Fruit fly (Drosophila melanogaster) whole organism, embryonic: ENCODE results near the gene CG17816.

Experiments used
- Ada2b ChIP-seq: fragments of 200-800 bp; sonication (Bioruptor generic); IDR thresholded peaks from 2 replicates; pipeline ENCODE4 v1.3.6; 2022; ENCODE audit warnings: missing biosample characterization, missing genetic modification characterization
- Atf6 ChIP-seq: fragments of 200-800 bp; sonication (Bioruptor generic); IDR thresholded peaks from 2 replicates; pipeline ENCODE4 v1.3.6; 2022; ENCODE audit warnings: missing biosample characterization, missing genetic modification characterization
- CG10147 ChIP-seq: fragments of 200-800 bp; sonication (Bioruptor generic); optimal IDR thresholded peaks from 2 replicates; lab custom pipeline; 2019; ENCODE audit warnings: missing biosample characterization, mild to moderate bottlenecking, missing genetic modification characterization, moderate library complexity
- CG1024 ChIP-seq: fragments of 200-800 bp; sonication (Bioruptor generic); IDR thresholded peaks from 2 replicates; pipeline ENCODE4 v1.3.6; 2022; ENCODE audit warnings: missing biosample characterization, missing genetic modification characterization
- CG10543 ChIP-seq: fragments of 200-800 bp; sonication (Bioruptor generic); optimal IDR thresholded peaks from 3 replicates; lab custom pipeline; 2017; ENCODE audit warnings: missing biosample characterization, mild to moderate bottlenecking, missing genetic modification characterization, moderate library complexity
- CG11085 ChIP-seq: fragments of 200-800 bp; sonication (Bioruptor generic); IDR thresholded peaks from 2 replicates; pipeline ENCODE4 v1.3.6; 2022; ENCODE audit warnings: missing biosample characterization, missing genetic modification characterization
- CG12104 ChIP-seq: fragments of 200-800 bp; sonication (Bioruptor generic); optimal IDR thresholded peaks from 3 replicates; lab custom pipeline; 2016; ENCODE audit warnings: missing biosample characterization, missing genetic modification characterization
- CG12659 ChIP-seq: fragments of 200-800 bp; sonication (Bioruptor generic); optimal IDR thresholded peaks from 3 replicates; lab custom pipeline; 2017; ENCODE audit warnings: mild to moderate bottlenecking, missing biosample characterization, missing genetic modification reagents, missing genetic modification characterization
- CG13296 ChIP-seq: fragments of 200-800 bp; sonication (Bioruptor generic); optimal IDR thresholded peaks from 3 replicates; lab custom pipeline; 2018; ENCODE audit warnings: missing biosample characterization, mild to moderate bottlenecking, missing genetic modification characterization
- CG13424 ChIP-seq: fragments of 200-800 bp; sonication (Bioruptor generic); optimal IDR thresholded peaks from 2 replicates; lab custom pipeline; 2019; ENCODE audit warnings: missing biosample characterization, mild to moderate bottlenecking, missing genetic modification characterization, moderate library complexity
- CG14441 ChIP-seq: fragments of 200-800 bp; sonication (Bioruptor generic); IDR thresholded peaks from 2 replicates; pipeline ENCODE4 v1.3.6; 2022; ENCODE audit warnings: missing biosample characterization, missing genetic modification characterization
- CG15073 ChIP-seq: fragments of 200-800 bp; sonication (Bioruptor generic); optimal IDR thresholded peaks from 2 replicates; lab custom pipeline; 2016; ENCODE audit warnings: missing biosample characterization, missing genetic modification characterization
- CG15479 ChIP-seq: fragments of 200-800 bp; sonication (Bioruptor generic); optimal IDR thresholded peaks from 3 replicates; lab custom pipeline; 2019; ENCODE audit warnings: missing biosample characterization, mild to moderate bottlenecking, missing genetic modification characterization, moderate library complexity
- CG16815 ChIP-seq: fragments of 200-800 bp; sonication (Bioruptor generic); optimal IDR thresholded peaks from 3 replicates; lab custom pipeline; 2017; ENCODE audit warnings: missing biosample characterization, mild to moderate bottlenecking, missing genetic modification characterization
- CG17186 ChIP-seq: fragments of 200-800 bp; sonication (Bioruptor generic); optimal IDR thresholded peaks from 3 replicates; lab custom pipeline; 2017; ENCODE audit warnings: missing biosample characterization, missing genetic modification reagents, missing genetic modification characterization
- CG17359 ChIP-seq: fragments of 200-800 bp; sonication (Bioruptor generic); optimal IDR thresholded peaks from 3 replicates; lab custom pipeline; 2018; ENCODE audit warnings: missing biosample characterization, mild to moderate bottlenecking, missing genetic modification characterization, moderate library complexity
- CG17361 ChIP-seq: fragments of 200-800 bp; sonication (Bioruptor generic); IDR thresholded peaks from 3 replicates; pipeline ENCODE4 v1.3.6; 2022; ENCODE audit warnings: missing biosample characterization, missing genetic modification characterization
- CG17385 ChIP-seq: fragments of 200-800 bp; sonication (Bioruptor generic); optimal IDR thresholded peaks from 3 replicates; lab custom pipeline; 2018; ENCODE audit warnings: missing biosample characterization, mild to moderate bottlenecking, missing genetic modification characterization
- CG18599 ChIP-seq: fragments of 200-800 bp; sonication (Bioruptor generic); optimal IDR thresholded peaks from 3 replicates; lab custom pipeline; 2017; ENCODE audit warnings: missing biosample characterization, missing genetic modification characterization, mild to moderate bottlenecking, moderate library complexity, missing genetic modification reagents
- CG3065 ChIP-seq: fragments of 200-800 bp; sonication (Bioruptor generic); optimal IDR thresholded peaks from 2 replicates; lab custom pipeline; 2016; ENCODE audit warnings: missing biosample characterization, missing genetic modification characterization
- CG5245 ChIP-seq: fragments of 200-800 bp; sonication (Bioruptor generic); optimal IDR thresholded peaks from 3 replicates; lab custom pipeline; 2016; ENCODE audit warnings: missing biosample characterization, missing genetic modification characterization
- CG6854 ChIP-seq: fragments of 200-800 bp; sonication (Bioruptor generic); optimal IDR thresholded peaks from 3 replicates; lab custom pipeline; 2017; ENCODE audit warnings: missing biosample characterization, mild to moderate bottlenecking, missing genetic modification characterization
- CG7839 ChIP-seq: fragments of 200-800 bp; sonication (Bioruptor generic); optimal IDR thresholded peaks from 3 replicates; lab custom pipeline; 2018; ENCODE audit warnings: missing biosample characterization, mild to moderate bottlenecking, missing genetic modification characterization, moderate library complexity
- CG7928 ChIP-seq: fragments of 200-800 bp; sonication (Bioruptor generic); optimal IDR thresholded peaks from 2 replicates; lab custom pipeline; 2017; ENCODE audit warnings: missing biosample characterization, mild to moderate bottlenecking, missing genetic modification characterization
- CG8290 ChIP-seq, 3 experiments: fragments of 200-800 bp; sonication (Bioruptor generic); optimal IDR thresholded peaks; 2 replicates each; lab custom pipeline; 2016 to 2019; ENCODE audit warnings: missing biosample characterization in 3 of 3, missing genetic modification characterization in 3 of 3, mild to moderate bottlenecking in 2 of 3, moderate library complexity in 1 of 3
- CG9437 ChIP-seq: fragments of 200-800 bp; sonication (Bioruptor generic); optimal IDR thresholded peaks from 2 replicates; lab custom pipeline; 2018; ENCODE audit warnings: missing biosample characterization, mild to moderate bottlenecking, missing genetic modification characterization
- CG9817 ChIP-seq: fragments of 200-800 bp; sonication (Bioruptor generic); optimal IDR thresholded peaks from 2 replicates; lab custom pipeline; 2018; ENCODE audit warnings: missing biosample characterization, mild to moderate bottlenecking, missing genetic modification characterization, moderate library complexity
- Hand ChIP-seq: fragments of 200-800 bp; sonication (Bioruptor generic); optimal IDR thresholded peaks from 2 replicates; lab custom pipeline; 2017; ENCODE audit warnings: mild to moderate bottlenecking, missing biosample characterization, missing genetic modification reagents, missing genetic modification characterization
- Hey ChIP-seq: fragments of 200-800 bp; sonication (Bioruptor generic); optimal IDR thresholded peaks from 3 replicates; lab custom pipeline; 2018; ENCODE audit warnings: missing biosample characterization, mild to moderate bottlenecking, missing genetic modification characterization
- Hr39 ChIP-seq: fragments of >200 bp; optimal IDR thresholded peaks from 2 replicates; lab custom pipeline; 2017
- Lpt ChIP-seq: fragments of >200 bp; optimal IDR thresholded peaks from 2 replicates; lab custom pipeline; 2018; ENCODE audit warnings: missing biosample characterization, missing genetic modification characterization
- Mad ChIP-seq: fragments of 200-800 bp; sonication (Bioruptor generic); optimal IDR thresholded peaks from 2 replicates; lab custom pipeline; 2016; ENCODE audit warnings: missing biosample characterization, missing genetic modification characterization
- Rfx ChIP-seq: fragments of 200-800 bp; sonication (Bioruptor generic); IDR thresholded peaks from 2 replicates; pipeline ENCODE4 v1.3.6; 2022; ENCODE audit warnings: missing biosample characterization, missing genetic modification characterization
- Side ChIP-seq: fragments of 200-800 bp; sonication (Bioruptor generic); optimal IDR thresholded peaks from 2 replicates; lab custom pipeline; 2016; ENCODE audit warnings: missing biosample characterization, missing genetic modification characterization
- cad ChIP-seq: fragments of >200 bp; optimal IDR thresholded peaks from 2 replicates; lab custom pipeline; 2017; ENCODE audit warnings: missing biosample characterization, missing genetic modification characterization
- chn ChIP-seq: fragments of 200-800 bp; sonication (Bioruptor generic); optimal IDR thresholded peaks from 2 replicates; lab custom pipeline; 2016; ENCODE audit warnings: missing biosample characterization, missing genetic modification characterization
- crol ChIP-seq: fragments of 200-800 bp; sonication (Bioruptor generic); IDR thresholded peaks from 2 replicates; pipeline ENCODE4 v1.3.6; 2022; ENCODE audit warnings: missing biosample characterization, missing genetic modification characterization
- danr ChIP-seq: fragments of 200-800 bp; sonication (Bioruptor generic); IDR thresholded peaks from 2 replicates; pipeline ENCODE4 v1.3.6; 2022; ENCODE audit warnings: missing biosample characterization, missing genetic modification characterization
- hkb ChIP-seq, 2 experiments: fragments of 200-800 bp in 1 of 2; fragments of >200 bp in 1 of 2; sonication (Bioruptor generic) in 1 of 2; IDR thresholded peaks in 1 of 2; optimal IDR thresholded peaks in 1 of 2; 2 replicates each; pipeline versions ENCODE4 v1.3.6 to Lab custom; 2017 to 2022; ENCODE audit warnings: missing biosample characterization in 1 of 2, missing genetic modification characterization in 1 of 2
- klu ChIP-seq: fragments of 200-800 bp; sonication (Bioruptor generic); IDR thresholded peaks from 2 replicates; pipeline ENCODE4 v1.3.6; 2022; ENCODE audit warnings: missing biosample characterization, missing genetic modification characterization
- lov ChIP-seq, 2 experiments: fragments of 200-800 bp in 1 of 2; fragments of >200 bp in 1 of 2; sonication (Bioruptor generic) in 1 of 2; IDR thresholded peaks in 1 of 2; optimal IDR thresholded peaks in 1 of 2; 2 replicates in 1 of 2; 3 replicates in 1 of 2; pipeline versions ENCODE4 v1.3.6 to Lab custom; 2017 to 2022; ENCODE audit warnings: missing biosample characterization in 1 of 2, missing genetic modification characterization in 1 of 2
- phol ChIP-seq: fragments of 200-800 bp; sonication (Bioruptor generic); optimal IDR thresholded peaks from 3 replicates; lab custom pipeline; 2018; ENCODE audit warnings: missing biosample characterization, mild to moderate bottlenecking, missing genetic modification characterization, moderate library complexity
- run ChIP-seq: fragments of 200-800 bp; sonication (Bioruptor generic); optimal IDR thresholded peaks from 3 replicates; lab custom pipeline; 2018; ENCODE audit warnings: missing biosample characterization, mild to moderate bottlenecking, missing genetic modification characterization
- sc ChIP-seq, 3 experiments: fragments of >200 bp in 2 of 3; fragments of 200-800 bp in 1 of 3; sonication (Bioruptor generic) in 1 of 3; optimal IDR thresholded peaks; 2 replicates in 2 of 3; 3 replicates in 1 of 3; lab custom pipeline; 2017; ENCODE audit warnings: mild to moderate bottlenecking in 1 of 3, missing biosample characterization in 1 of 3, missing genetic modification characterization in 1 of 3, missing genetic modification reagents in 1 of 3
- scrt ChIP-seq: fragments of 200-800 bp; sonication (Bioruptor generic); optimal IDR thresholded peaks from 2 replicates; lab custom pipeline; 2018; ENCODE audit warnings: missing biosample characterization, mild to moderate bottlenecking, missing genetic modification characterization, moderate library complexity
- shn ChIP-seq: fragments of 200-800 bp; sonication (Bioruptor generic); optimal IDR thresholded peaks from 3 replicates; lab custom pipeline; 2016; ENCODE audit warnings: missing biosample characterization, missing genetic modification characterization
- sqz ChIP-seq: fragments of 200-800 bp; sonication (Bioruptor generic); optimal IDR thresholded peaks from 3 replicates; lab custom pipeline; 2018; ENCODE audit warnings: missing biosample characterization, mild to moderate bottlenecking, missing genetic modification characterization

The CG17816 gene

dm6 chr3R:7892246-7893000 is 5.9 kb upstream of the CG17816 start (continued):
- TF ChIP-seq CG17359 (tag; lab: Kevin White, UChicago) (no peak), CG5245 (GFP tag; lab: Kevin White, UChicago) (peak; percentile 2), klu (GFP tag; lab: Robert Waterston, UW) (0 out of 2 replicates have a peak, but pooled peaks have one; percentile 32), CG15073 (GFP tag; lab: Kevin White, UChicago) (no peak), CG15479 (no peak), CG8290 (GFP tag; optimal IDR thresholded peaks at IDR 0.05; lab: Kevin White, UChicago) (no peak), CG8290 (tag; optimal IDR thresholded peaks at IDR 0.05; lab: Kevin White, UChicago) (peak; percentile 29 to 52), scrt (GFP tag; lab: Kevin White, UChicago) (peak; percentile 22), CG12659 (peak; percentile 44), Lpt (GFP tag; lab: Kevin White, UChicago) (no peak), CG17361 (GFP tag; lab: Robert Waterston, UW) (peak; percentile 57; the same call in 2 of the 3 replicates), CG10147 (peak; percentile 57), CG9437 (peak; percentile 5), CG18599 (GFP tag; lab: Kevin White, UChicago) (peak; percentile 66), Hand (no peak), CG6854 (GFP tag; lab: Kevin White, UChicago) (peak; percentile 55), Ada2b (GFP tag; lab: Robert Waterston, UW) (peak; percentile 61), crol (GFP tag; lab: Robert Waterston, UW) (no peak), run (no peak), Rfx (GFP tag; lab: Robert Waterston, UW) (peak; percentile 88), CG12104 (GFP tag; lab: Kevin White, UChicago) (peak; percentile 31), Atf6 (GFP tag; lab: Robert Waterston, UW) (peak; percentile 61), CG7839 (peak; percentile 43), CG13424 (peak; percentile 1), CG11085 (GFP tag; lab: Robert Waterston, UW) (peak; percentile 58; the same call in 1 of the 2 replicates), CG17186 (GFP tag; lab: Kevin White, UChicago) (no peak), CG9817 (tag; lab: Kevin White, UChicago) (peak; percentile 49), CG7928 (GFP tag; lab: Kevin White, UChicago) (peak; percentile 12), Hey (tag; lab: Kevin White, UChicago) (no peak), Side (GFP tag; lab: Kevin White, UChicago) (no peak), sc (optimal IDR thresholded peaks at IDR 0.05; lab: Kevin White, UChicago) (no peak), sc (GFP tag; optimal IDR thresholded peaks at IDR 0.05; lab: Kevin White, UChicago) (no peak), sqz (GFP tag; lab: Kevin White, UChicago) (no peak), chn (no peak), CG1024 (GFP tag; lab: Robert Waterston, UW) (no peak), lov (optimal IDR thresholded peaks at IDR 0.05; lab: Kevin White, UChicago) (no peak), lov (GFP tag; IDR thresholded peaks at IDR 0.05; lab: Robert Waterston, UW) (0 out of 3 replicates have a peak, but pooled peaks have one; percentile 3), danr (GFP tag; lab: Robert Waterston, UW) (no peak), CG17385 (GFP tag; lab: Kevin White, UChicago) (peak; percentile 11), shn (GFP tag; lab: Kevin White, UChicago) (no peak), hkb (optimal IDR thresholded peaks at IDR 0.05; lab: Kevin White, UChicago) (no peak), hkb (GFP tag; IDR thresholded peaks at IDR 0.05; lab: Robert Waterston, UW) (peak; percentile 51), Mad (no peak), CG3065 (GFP tag; lab: Kevin White, UChicago) (no peak), CG14441 (peak; percentile 68), CG10543 (GFP tag; lab: Kevin White, UChicago) (peak; percentile 69), CG13296 (peak; percentile 43), CG16815 (GFP tag; lab: Kevin White, UChicago) (no peak), phol (tag; lab: Kevin White, UChicago) (peak; percentile 92), Hr39 (no peak), cad (GFP tag; lab: Kevin White, UChicago) (no peak)
